Worm (Caenorhabditis elegans) whole organism, L4/young adult: Measurements from ENCODE around the gene ctl-3.
"Not testable (repeated sequence)": the region's sequence is repeated elsewhere in the genome, so short reads cannot be mapped to it uniquely, and the experiment has no call there.

Experiments
- W03F9.2 ChIP-seq: fragments of 150-350 bp; optimal IDR thresholded peaks from 2 replicates; lab custom pipeline; 2014; ENCODE audit warnings: missing biosample characterization, missing genetic modification characterization
- dao-5 ChIP-seq: sonication (generic microtip); optimal IDR thresholded peaks from 2 replicates; lab custom pipeline; 2016; ENCODE audit warnings: missing genotype, missing genetic modification characterization, moderate library complexity, missing compliant biosample characterization
- him-1 ChIP-seq: sonication (generic microtip); optimal IDR thresholded peaks from 2 replicates; lab custom pipeline; 2016; ENCODE audit warnings: missing genotype, missing genetic modification reagents, missing genetic modification characterization, missing compliant biosample characterization

ctl-3 gene

DNA sequence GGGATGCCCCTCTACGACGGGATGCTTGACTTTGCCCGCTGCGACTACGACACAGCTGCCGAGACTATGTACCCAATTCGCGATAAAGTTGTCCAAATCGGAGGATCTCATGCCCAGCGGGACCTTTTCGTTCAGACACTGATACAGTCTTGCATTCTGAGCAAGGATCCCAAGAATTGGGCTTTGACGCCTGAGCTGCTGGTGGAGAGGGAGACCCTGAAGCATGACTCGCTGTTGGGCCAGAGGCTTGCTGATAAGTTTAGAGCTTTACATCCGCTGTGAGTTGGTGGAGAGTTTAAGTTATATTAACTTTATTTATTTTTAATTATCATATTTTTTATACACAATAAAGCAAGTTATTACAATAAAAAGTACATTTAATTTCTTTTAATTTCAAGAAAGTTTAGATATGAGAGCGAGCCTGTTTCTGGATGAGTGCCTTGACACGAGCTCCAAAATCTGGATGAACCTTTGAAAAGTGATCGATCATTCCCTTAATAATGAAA, 11.3 kb downstream of the ctl-3 start:
- no peak for TF ChIP-seq W03F9.2 (tag; lab: Kevin White, UChicago)
- TF ChIP-seq dao-5 (tag; lab: Kevin White, UChicago) = no peak
- TF ChIP-seq him-1 (tag; lab: Kevin White, UChicago) = no peak

DNA sequence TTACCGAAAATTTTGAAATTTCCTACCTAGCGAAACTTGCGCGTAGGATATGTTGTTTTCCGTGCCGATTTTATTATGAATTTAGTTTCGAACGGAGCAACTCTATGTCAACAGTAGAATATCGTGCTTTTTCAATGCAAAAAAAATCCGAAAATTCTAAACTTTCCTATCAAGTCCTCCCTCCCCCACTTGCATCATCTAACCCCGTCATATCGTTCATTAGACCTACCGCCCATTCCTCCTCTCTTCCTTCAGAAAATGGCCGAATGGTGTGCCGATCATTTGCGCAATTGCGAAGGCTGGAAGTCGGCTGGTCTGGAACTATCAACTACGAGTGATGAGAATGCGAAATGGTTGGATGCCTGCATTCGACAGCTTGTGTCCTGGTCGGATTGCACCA, 13.5 kb downstream of the ctl-3 start, which contains the start of gene Y54G11A.7:
TSS of gene Y54G11A.7 (plus strand) at position 256 of the 400 bp plus-strand sequence.
- not testable (repeated sequence) for TF ChIP-seq W03F9.2, him-1, dao-5 (tag; lab: Kevin White, UChicago)

DNA sequence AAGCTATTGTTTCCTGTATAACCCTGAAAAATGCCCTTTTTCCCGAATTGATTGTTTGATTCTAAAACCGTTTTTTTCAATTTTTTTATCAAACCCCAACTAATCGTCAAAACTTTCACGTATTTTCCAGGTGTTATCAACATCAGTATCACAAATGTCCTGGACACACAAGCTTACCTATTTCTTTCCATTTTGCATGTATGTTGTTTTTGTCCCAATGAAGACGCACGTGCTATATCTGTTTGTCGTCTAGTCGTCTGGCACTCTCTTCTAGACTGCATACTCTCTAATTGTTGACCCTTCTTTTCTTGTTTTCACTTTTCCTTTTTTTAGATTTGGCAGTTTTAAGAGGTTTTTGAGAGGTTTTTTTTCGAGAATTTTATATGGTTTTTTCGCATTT, 14.3 kb downstream of the ctl-3 start:
- TF ChIP-seq him-1 (tag; lab: Kevin White, UChicago) = no peak
- TF ChIP-seq W03F9.2 (tag; lab: Kevin White, UChicago) = peak; percentile 47
- no peak for TF ChIP-seq dao-5 (tag; lab: Kevin White, UChicago)

DNA sequence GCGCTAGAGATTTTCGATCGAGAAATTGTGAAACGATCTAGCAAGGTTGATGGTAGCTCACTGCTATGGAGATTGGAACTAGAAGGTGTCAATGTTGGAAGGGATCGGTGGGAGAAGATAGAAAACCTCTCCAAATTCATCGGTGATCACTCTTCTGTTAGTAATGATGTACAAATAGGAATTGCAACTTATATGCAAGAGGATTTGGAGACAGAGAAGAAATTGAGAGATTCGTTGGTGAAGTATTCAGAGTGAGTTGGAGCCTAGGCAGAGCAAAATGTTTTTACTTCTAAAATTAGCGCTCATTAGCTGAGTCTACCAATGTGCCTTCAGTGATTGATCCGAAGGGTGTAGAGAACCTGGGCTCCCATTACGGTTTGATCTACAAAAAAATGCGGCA, 16.2 kb downstream of the ctl-3 start:
- TF ChIP-seq dao-5 (tag; lab: Kevin White, UChicago) (no peak), W03F9.2 (tag; lab: Kevin White, UChicago) (no peak), him-1 (tag; lab: Kevin White, UChicago) (no peak)

DNA sequence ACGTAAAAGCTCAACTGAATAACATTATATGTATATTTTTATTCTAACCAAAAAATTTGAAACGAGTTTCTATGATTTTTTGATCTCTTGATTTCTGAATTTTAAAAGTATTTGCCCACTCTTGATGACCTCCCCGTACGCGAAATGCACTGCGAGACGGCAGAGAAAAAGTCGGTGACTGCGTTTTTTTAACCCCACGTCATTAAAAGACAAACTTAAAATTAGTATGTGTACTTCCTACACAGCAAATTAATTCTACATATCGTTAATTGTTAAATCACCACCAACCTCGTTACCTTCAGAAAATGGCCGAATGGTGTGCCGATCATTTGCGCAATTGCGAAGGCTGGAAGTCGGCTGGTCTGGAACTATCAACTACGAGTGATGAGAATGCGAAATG, 18.1 kb downstream of the ctl-3 start, which contains the start of gene Y54G11A.4:
TSS of gene Y54G11A.4 (plus strand) at position 301 of the 400 bp plus-strand sequence.
- TF ChIP-seq W03F9.2 (tag; lab: Kevin White, UChicago) = no peak
- no peak for TF ChIP-seq dao-5 (tag; lab: Kevin White, UChicago)
- TF ChIP-seq him-1 (tag; lab: Kevin White, UChicago) = no peak

DNA sequence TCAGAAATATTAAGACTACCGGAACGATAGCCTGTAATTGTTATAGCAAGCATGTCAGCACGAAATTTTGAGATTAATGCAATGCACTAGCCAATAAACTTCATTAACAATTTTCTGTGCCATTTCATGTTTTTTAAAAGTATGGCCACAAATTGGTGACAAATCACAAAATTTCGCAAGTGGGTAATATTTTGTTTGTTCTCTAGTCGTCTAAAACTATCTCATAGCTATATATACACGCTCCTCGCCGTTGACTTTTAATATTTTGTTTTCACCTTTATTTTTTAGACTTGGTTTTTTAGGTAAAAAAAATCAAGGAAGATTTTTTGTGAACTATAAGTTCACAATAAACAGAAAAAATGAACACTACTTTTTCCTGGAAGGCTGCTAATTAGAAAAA, 19.7 kb downstream of the ctl-3 start:
- no peak for TF ChIP-seq dao-5 (tag; lab: Kevin White, UChicago)
- TF ChIP-seq W03F9.2 (tag; lab: Kevin White, UChicago) = no peak
- no peak for TF ChIP-seq him-1 (tag; lab: Kevin White, UChicago)

DNA sequence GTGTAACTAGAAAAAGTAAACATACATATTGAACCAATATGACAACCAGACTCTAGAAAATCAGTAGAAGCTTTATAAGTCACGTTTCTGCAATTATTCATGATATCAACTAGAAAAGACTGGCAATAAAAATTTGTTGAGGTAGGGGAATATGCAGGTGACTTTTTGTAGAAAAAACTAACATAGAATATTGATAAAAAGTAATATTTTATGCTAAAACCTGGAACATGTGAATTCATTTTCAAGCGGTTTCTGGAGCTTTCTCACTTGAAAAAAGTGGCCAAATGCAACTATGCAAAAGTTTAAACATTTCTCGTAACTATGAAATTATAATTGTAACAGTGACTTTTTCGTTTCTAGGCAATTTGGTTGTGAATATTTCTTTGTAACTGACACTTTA, 21.6 kb downstream of the ctl-3 start, which contains the start of gene srh-42:
TSS of gene srh-42 (minus strand) at position 101 of the 400 bp plus-strand sequence.
- TF ChIP-seq W03F9.2 (tag; lab: Kevin White, UChicago) (no peak), dao-5 (tag; lab: Kevin White, UChicago) (no peak), him-1 (tag; lab: Kevin White, UChicago) (no peak)

DNA sequence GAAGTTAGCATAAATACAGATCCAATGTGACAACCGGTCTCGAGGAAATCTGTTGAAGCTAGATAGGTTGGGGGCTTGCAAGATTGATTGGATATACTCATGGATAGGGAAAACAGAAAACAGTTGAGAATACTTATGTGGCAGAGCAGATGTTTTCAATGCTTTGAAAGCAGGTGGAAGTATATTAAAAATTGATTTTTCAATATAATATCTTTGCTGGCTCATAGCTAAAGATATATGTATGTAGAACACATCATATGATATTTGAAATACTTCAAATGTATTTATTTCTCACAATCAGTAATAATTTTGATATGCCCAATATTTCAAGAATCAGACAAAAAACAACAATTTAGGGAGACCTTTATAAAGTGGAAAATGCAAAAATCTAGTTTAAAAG, 23.3 kb downstream of the ctl-3 start, which contains the start of gene srh-41:
TSS of gene srh-41 (minus strand) at position 101 of the 400 bp plus-strand sequence.
- TF ChIP-seq dao-5 (tag; lab: Kevin White, UChicago) (no peak), him-1 (tag; lab: Kevin White, UChicago) (no peak), W03F9.2 (tag; lab: Kevin White, UChicago) (no peak)

DNA sequence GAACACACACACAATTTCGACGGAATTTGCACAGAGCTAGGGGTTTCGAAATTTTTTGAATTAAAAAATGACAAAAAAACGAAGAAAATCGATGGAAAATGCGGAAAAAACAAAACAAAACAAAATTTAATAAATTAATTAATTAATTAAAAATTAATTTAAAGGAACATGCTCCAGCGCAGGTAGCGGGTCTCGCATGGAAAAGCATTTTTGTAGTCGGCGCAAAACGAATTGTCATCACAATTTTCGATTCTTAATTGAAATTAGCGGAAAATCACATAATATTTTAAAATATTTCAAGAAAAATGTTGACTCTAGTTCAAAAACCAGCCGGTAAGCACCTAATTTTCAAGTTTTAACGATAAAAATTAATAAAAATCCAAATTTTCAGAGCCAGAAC, 34.2 kb downstream of the ctl-3 start, which contains the start of gene Y54G11A.3:
TSS of gene Y54G11A.3 (plus strand) at position 213 of the 400 bp plus-strand sequence.
- TF ChIP-seq dao-5 (tag; lab: Kevin White, UChicago) (no peak), W03F9.2 (tag; lab: Kevin White, UChicago) (no peak), him-1 (tag; lab: Kevin White, UChicago) (no peak)

DNA sequence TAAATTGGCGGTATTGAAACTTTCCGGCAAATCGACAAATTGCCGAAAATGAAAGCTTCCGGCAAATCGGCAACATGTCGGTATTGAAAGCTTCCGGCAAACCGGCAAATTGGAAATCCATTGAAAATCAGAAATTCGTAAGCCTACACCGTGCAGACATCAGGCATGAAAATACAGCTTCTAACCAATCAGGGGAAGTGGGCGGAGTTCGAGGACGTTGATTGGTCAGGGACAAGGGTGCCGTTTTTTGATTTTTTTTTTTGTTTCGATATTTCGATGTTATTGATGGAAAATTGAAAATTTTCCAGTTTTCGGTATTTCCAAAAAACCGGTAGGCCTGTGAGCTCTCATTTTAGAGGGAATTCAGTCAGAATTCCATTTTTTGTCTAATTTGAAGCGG, 40.7 kb downstream of the ctl-3 start:
- TF ChIP-seq him-1 (tag; lab: Kevin White, UChicago) = no peak
- TF ChIP-seq dao-5 (tag; lab: Kevin White, UChicago) = no peak
- TF ChIP-seq W03F9.2 (tag; lab: Kevin White, UChicago) = no peak

DNA sequence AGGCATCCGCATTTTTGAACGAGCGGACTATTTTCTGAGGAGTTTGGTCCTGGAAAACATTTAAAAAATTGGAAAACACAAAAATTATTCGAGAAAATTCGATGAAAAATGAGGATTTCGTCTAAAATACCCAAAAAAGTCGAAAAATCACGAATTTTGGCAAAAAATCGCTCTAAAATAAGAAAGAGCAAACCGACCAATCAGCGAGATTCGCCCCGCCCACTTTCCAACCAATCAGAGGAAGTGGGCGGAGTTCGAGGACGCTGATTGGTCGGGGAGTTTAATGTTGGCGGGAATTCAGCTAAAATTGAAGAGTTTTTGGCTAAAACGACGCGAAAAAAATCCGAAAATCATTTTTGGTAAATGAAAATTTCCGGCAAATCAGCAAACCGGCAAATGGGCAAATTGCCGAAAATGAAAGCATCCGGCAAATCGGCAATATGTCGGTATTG, 41.4 kb downstream of the ctl-3 start, which contains the start of gene Y54G11A.1:
TSS of gene Y54G11A.1 (minus strand) at position 51 of the 452 bp plus-strand sequence.
- TF ChIP-seq dao-5 (tag; lab: Kevin White, UChicago) = no peak
- no peak for TF ChIP-seq him-1 (tag; lab: Kevin White, UChicago)
- no peak for TF ChIP-seq W03F9.2 (tag; lab: Kevin White, UChicago)

DNA sequence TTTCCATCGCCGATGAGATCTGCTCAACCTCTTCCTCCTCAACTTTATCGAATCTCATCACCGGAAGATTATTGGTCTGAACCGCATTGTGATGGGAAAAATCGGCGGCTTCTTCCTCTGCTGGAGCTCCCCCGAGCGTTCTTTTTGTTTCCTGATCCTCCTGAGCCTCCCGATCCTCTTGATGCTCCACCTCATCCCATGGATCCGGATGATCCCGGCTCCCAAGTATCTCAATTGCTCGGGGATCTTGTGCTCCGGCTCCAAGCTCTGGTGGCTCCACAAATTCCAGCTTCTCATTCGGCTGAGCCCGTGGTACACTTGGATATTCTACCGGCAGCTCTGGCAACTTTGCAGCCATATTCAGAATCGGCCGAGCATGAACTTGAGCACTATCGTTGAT, 52.6 kb downstream of the ctl-3 start:
- TF ChIP-seq him-1 (tag; lab: Kevin White, UChicago) = no peak
- TF ChIP-seq W03F9.2 (tag; lab: Kevin White, UChicago) = no peak
- TF ChIP-seq dao-5 (tag; lab: Kevin White, UChicago) = no peak
